Worm (Caenorhabditis elegans) whole organism, late embryonic: ENCODE measurements around the gene gpa-2.

Experiments used
- dmd-4 ChIP-seq: sonication (generic microtip); optimal IDR thresholded peaks from 2 replicates; lab custom pipeline; 2016; ENCODE audit warnings: borderline replicate concordance, missing genetic modification characterization, missing compliant biosample characterization
- elt-2 ChIP-seq: sonication (generic microtip); optimal IDR thresholded peaks from 2 replicates; lab custom pipeline; 2016; ENCODE audit warnings: missing genetic modification reagents, missing genetic modification characterization, missing compliant biosample characterization
- fkh-10 ChIP-seq: fragments of 150-350 bp; optimal IDR thresholded peaks from 2 replicates; lab custom pipeline; 2014; ENCODE audit warnings: missing biosample characterization, missing genetic modification reagents, missing genetic modification characterization
- hlh-30 ChIP-seq: sonication (generic microtip); optimal IDR thresholded peaks from 2 replicates; lab custom pipeline; 2017; ENCODE audit warnings: antibody characterized with exemption, missing genetic modification characterization, missing compliant biosample characterization; ENCODE audit not compliant: insufficient read depth
- hlh-6 ChIP-seq: sonication (generic microtip); optimal IDR thresholded peaks from 2 replicates; lab custom pipeline; 2016; ENCODE audit warnings: missing genotype, missing genetic modification characterization, missing compliant biosample characterization
- hlh-8 ChIP-seq: sonication (generic microtip); optimal IDR thresholded peaks from 2 replicates; lab custom pipeline; 2016; ENCODE audit warnings: missing genotype, missing genetic modification characterization, missing compliant biosample characterization
- madf-2 ChIP-seq: sonication (generic microtip); optimal IDR thresholded peaks from 2 replicates; lab custom pipeline; 2017; ENCODE audit warnings: missing genetic modification characterization, missing compliant biosample characterization
- nhr-11 ChIP-seq: fragments of 150-350 bp; optimal IDR thresholded peaks from 2 replicates; lab custom pipeline; 2014; ENCODE audit warnings: missing biosample characterization, missing genetic modification characterization
- nhr-232 ChIP-seq: sonication (generic microtip); optimal IDR thresholded peaks from 2 replicates; lab custom pipeline; 2016; ENCODE audit warnings: missing genetic modification characterization, missing compliant biosample characterization
- pqm-1 ChIP-seq: sonication (generic microtip); optimal IDR thresholded peaks from 2 replicates; lab custom pipeline; 2016; ENCODE audit warnings: missing genetic modification characterization, missing compliant biosample characterization
- ref-2 ChIP-seq: sonication (generic microtip); optimal IDR thresholded peaks from 2 replicates; lab custom pipeline; 2016; ENCODE audit warnings: missing genetic modification characterization, missing compliant biosample characterization
- rnt-1 ChIP-seq: sonication (generic microtip); optimal IDR thresholded peaks from 2 replicates; lab custom pipeline; 2016; ENCODE audit warnings: missing genetic modification characterization, missing compliant biosample characterization
- tbx-2 ChIP-seq: sonication (generic microtip); optimal IDR thresholded peaks from 2 replicates; lab custom pipeline; 2016; ENCODE audit warnings: missing genetic modification characterization, missing compliant biosample characterization
- tbx-7 ChIP-seq: sonication (generic microtip); optimal IDR thresholded peaks from 2 replicates; lab custom pipeline; 2016; ENCODE audit warnings: missing genotype, missing genetic modification characterization, missing compliant biosample characterization

DNA sequence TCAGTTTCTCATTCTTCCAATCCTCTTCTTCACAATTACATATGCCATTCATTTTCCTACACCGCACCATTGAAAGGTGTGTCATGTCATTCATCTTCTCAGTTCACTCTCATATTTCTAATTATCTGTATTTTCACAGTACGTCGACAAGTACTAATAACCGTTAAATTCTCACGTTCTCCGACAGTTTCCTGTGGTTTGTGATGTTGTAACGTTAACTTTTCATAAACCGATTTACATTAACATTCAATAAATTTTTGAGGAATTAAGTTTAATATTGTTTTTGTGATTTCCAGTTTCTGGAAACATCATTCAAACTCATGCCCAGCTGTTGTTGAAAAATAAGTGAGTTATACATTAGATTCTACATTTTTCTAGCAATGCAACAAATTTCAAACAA, 36.4 kb upstream of the gpa-2 start, which contains the start of gene tmd-2:
- TF ChIP-seq ref-2 (tag; lab: Kevin White, UChicago) (no peak), tbx-7 (tag; lab: Kevin White, UChicago) (no peak), rnt-1 (tag; lab: Kevin White, UChicago) (no peak), madf-2 (tag; lab: Kevin White, UChicago) (no peak), nhr-232 (tag; lab: Kevin White, UChicago) (no peak), nhr-11 (tag; lab: Kevin White, UChicago) (no peak), fkh-10 (GFP tag; lab: Kevin White, UChicago) (no peak), tbx-2 (tag; lab: Kevin White, UChicago) (no peak), hlh-6 (tag; lab: Kevin White, UChicago) (no peak), pqm-1 (tag; lab: Kevin White, UChicago) (no peak), hlh-8 (tag; lab: Kevin White, UChicago) (no peak), elt-2 (tag; lab: Kevin White, UChicago) (no peak), hlh-30 (tag; lab: Kevin White, UChicago) (no peak), dmd-4 (tag; lab: Kevin White, UChicago) (no peak)
